Worm (Caenorhabditis elegans) whole organism, L3 larva: ENCODE data around the gene ctl-3.

ENCODE experiments used
- aly-2 ChIP-seq: fragments of 150-350 bp; optimal IDR thresholded peaks from 2 replicates; lab custom pipeline; 2014; ENCODE audit warnings: missing biosample characterization, missing genetic modification characterization
- ama-1 ChIP-seq: fragments of 150-350 bp; optimal IDR thresholded peaks from 2 replicates; lab custom pipeline; 2018
- egl-27 ChIP-seq: sonication (generic microtip); optimal IDR thresholded peaks from 4 replicates; lab custom pipeline; 2017; ENCODE audit warnings: missing biosample characterization, missing genetic modification reagents, missing genetic modification characterization
- elt-2 ChIP-seq: sonication (generic microtip); optimal IDR thresholded peaks from 2 replicates; lab custom pipeline; 2016; ENCODE audit warnings: missing genetic modification reagents, mild to moderate bottlenecking, missing genetic modification characterization, missing compliant biosample characterization
- fkh-10 ChIP-seq: sonication (generic microtip); optimal IDR thresholded peaks from 2 replicates; lab custom pipeline; 2017; ENCODE audit warnings: missing biosample characterization, missing genetic modification reagents, missing genetic modification characterization
- nhr-12 ChIP-seq: fragments of 150-350 bp; optimal IDR thresholded peaks from 2 replicates; lab custom pipeline; 2014; ENCODE audit warnings: missing biosample characterization, missing genetic modification characterization
- nhr-237 ChIP-seq: fragments of 150-350 bp; optimal IDR thresholded peaks from 2 replicates; lab custom pipeline; 2014; ENCODE audit warnings: missing biosample characterization, missing genetic modification characterization
- nhr-76 ChIP-seq: fragments of 150-350 bp; sonication (generic microtip); optimal IDR thresholded peaks from 5 replicates; lab custom pipeline; 2014; ENCODE audit warnings: missing biosample characterization, missing genetic modification characterization
- pqm-1 ChIP-seq: fragments of 150-350 bp; optimal IDR thresholded peaks from 2 replicates; lab custom pipeline; 2017; ENCODE audit warnings: missing biosample characterization, missing genetic modification characterization, inconsistent platforms
- snpc-4 ChIP-seq: fragments of 150-350 bp; optimal IDR thresholded peaks from 2 replicates; lab custom pipeline; 2014; ENCODE audit warnings: missing biosample characterization, missing genetic modification characterization
- tbx-2 ChIP-seq: sonication (generic microtip); optimal IDR thresholded peaks from 2 replicates; lab custom pipeline; 2016; ENCODE audit warnings: mild to moderate bottlenecking, missing genetic modification characterization, missing compliant biosample characterization

ce11 chrII:14269142-14269593 lies 41.4 kb downstream of the ctl-3 start, which contains the start of gene Y54G11A.1:
- TF ChIP-seq fkh-10 (GFP tag; lab: Kevin White, UChicago) (no peak), egl-27 (no peak), aly-2 (tag; lab: Kevin White, UChicago) (no peak), pqm-1 (no peak), tbx-2 (no peak), nhr-12 (tag; lab: Kevin White, UChicago) (no peak), nhr-76 (no peak), nhr-237 (tag; lab: Kevin White, UChicago) (no peak), elt-2 (tag; lab: Kevin White, UChicago) (no peak), ama-1 (lab: Kevin White, UChicago) (no peak), snpc-4 (no peak)
